Fruit fly (Drosophila melanogaster): ENCODE results near the gene PTPMT1.

Gene PTPMT1

DNA sequence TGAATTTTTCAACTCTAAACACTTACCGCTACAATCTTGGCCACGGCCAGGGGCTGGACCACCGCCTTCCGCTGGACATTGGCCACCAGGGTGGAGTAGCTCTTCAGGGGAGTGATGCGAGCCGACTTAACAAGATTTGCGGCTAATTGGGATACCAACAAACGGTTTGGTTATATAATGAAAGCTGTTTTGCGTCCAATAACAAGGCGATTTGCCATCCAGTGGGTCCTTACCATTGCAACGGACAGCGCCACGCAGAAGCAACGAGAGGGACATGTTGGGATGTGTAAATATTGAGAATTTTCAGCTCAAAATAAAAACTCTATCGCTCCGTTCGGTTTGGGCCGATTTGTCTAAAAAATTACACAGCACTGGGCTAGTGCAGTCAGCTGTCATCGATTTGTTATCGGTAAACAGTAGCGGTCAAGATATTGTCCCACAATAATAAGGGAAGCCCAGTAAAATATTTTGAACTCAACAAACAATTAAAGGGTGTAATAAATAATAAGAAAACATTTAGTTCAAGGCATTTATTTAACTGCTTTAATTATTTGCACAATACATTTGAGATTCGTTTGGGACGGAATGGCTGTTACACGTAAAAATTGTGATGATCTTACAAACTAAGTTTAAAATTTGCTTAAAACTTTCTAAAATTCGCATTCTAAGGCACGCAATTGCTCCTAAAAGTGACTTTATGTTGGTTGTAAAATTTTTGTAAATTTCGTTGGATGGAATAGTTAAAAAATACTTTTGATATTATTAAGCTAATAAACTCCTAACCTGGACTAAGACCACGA, 2.3 kb downstream of the PTPMT1 start, which contains the start of gene SdhD (continued):
- TF ChIP-seq onecut (GFP tag; IDR thresholded peaks at IDR 0.05) (peak; percentile 48; the same call in 1 of the 2 replicates), phol (tag; optimal IDR thresholded peaks at IDR 0.05) (no peak), pum (GFP tag; optimal IDR thresholded peaks at IDR 0.05) (no peak), gcm (GFP tag; optimal IDR thresholded peaks at IDR 0.05) (no peak), Xbp1 (GFP tag; optimal IDR thresholded peaks at IDR 0.05) (peak; percentile 32), HHEX (GFP tag; optimal IDR thresholded peaks at IDR 0.05) (no peak), HLH54F (GFP tag; optimal IDR thresholded peaks at IDR 0.05) (no peak), tio (GFP tag; optimal IDR thresholded peaks at IDR 0.05) (no peak), CG6791 (GFP tag; IDR thresholded peaks at IDR 0.05; ENCODE audit: partially characterized antibody) (0 out of 3 replicates have a peak, but pooled peaks have one; percentile 28), gem (tag; optimal IDR thresholded peaks at IDR 0.05) (no peak), CG18011 (GFP tag; optimal IDR thresholded peaks at IDR 0.05) (no peak), hth (optimal IDR thresholded peaks at IDR 0.05) (no peak), ERR (GFP tag; optimal IDR thresholded peaks at IDR 0.05) (no peak), Awh (GFP tag; IDR thresholded peaks at IDR 0.05) (no peak), NFAT (GFP tag; IDR thresholded peaks at IDR 0.05) (no peak), ken (GFP tag; IDR thresholded peaks at IDR 0.05) (no peak), CG11504 (tag; optimal IDR thresholded peaks at IDR 0.05) (no peak), CG8290 (GFP tag; optimal IDR thresholded peaks at IDR 0.05) (no peak), CG8290 (tag; optimal IDR thresholded peaks at IDR 0.05) (peak in 1 of 2 experiments; percentile 67), chinmo (GFP tag; IDR thresholded peaks at IDR 0.05; ENCODE audit: partially characterized antibody) (no peak), CG11398 (GFP tag; optimal IDR thresholded peaks at IDR 0.05) (no peak), CG10543 (GFP tag; optimal IDR thresholded peaks at IDR 0.05) (no peak), Atf6 (GFP tag; IDR thresholded peaks at IDR 0.05) (peak; percentile 16; the same call in 1 of the 2 replicates), Blimp-1 (GFP tag; optimal IDR thresholded peaks at IDR 0.05) (no peak), Hr3 (GFP tag; optimal IDR thresholded peaks at IDR 0.05) (no peak), gro (GFP tag; optimal IDR thresholded peaks at IDR 0.05) (no peak), CG10979 (tag; optimal IDR thresholded peaks at IDR 0.05) (no peak), Dek (tag; optimal IDR thresholded peaks at IDR 0.05) (no peak), CG4282 (GFP tag; optimal IDR thresholded peaks at IDR 0.05) (no peak), oc (tag; optimal IDR thresholded peaks at IDR 0.05) (no peak), CG5245 (GFP tag; optimal IDR thresholded peaks at IDR 0.05) (no peak), CG2712 (tag; optimal IDR thresholded peaks at IDR 0.05) (peak; percentile 24), Optix (GFP tag; IDR thresholded peaks at IDR 0.05) (no peak), CG7556 (GFP tag; optimal IDR thresholded peaks at IDR 0.05) (peak; percentile 19), CG17612 (GFP tag; IDR thresholded peaks at IDR 0.05) (no peak), Nf-YA (GFP tag; IDR thresholded peaks at IDR 0.05) (no peak), Nf-YC (tag; optimal IDR thresholded peaks at IDR 0.05) (no peak), CG30431 (GFP tag; optimal IDR thresholded peaks at IDR 0.05) (no peak), ash1 (GFP tag; optimal IDR thresholded peaks at IDR 0.05) (no peak), dysf (GFP tag; IDR thresholded peaks at IDR 0.05) (no peak), btn (GFP tag; optimal IDR thresholded peaks at IDR 0.05) (no peak), lbe (GFP tag; optimal IDR thresholded peaks at IDR 0.05) (peak; percentile 38), Lhr (GFP tag; optimal IDR thresholded peaks at IDR 0.05) (no peak), CG4404 (GFP tag; IDR thresholded peaks at IDR 0.05) (no peak), tll (GFP tag; optimal IDR thresholded peaks at IDR 0.05) (no peak), Poxn (GFP tag; IDR thresholded peaks at IDR 0.05) (no peak), E2f2 (GFP tag; IDR thresholded peaks at IDR 0.05) (peak; percentile 30; the same call in 1 of the 2 replicates), Ada2b (GFP tag; IDR thresholded peaks at IDR 0.05) (no peak), CG10321 (GFP tag; IDR thresholded peaks at IDR 0.05) (no peak), NfI (GFP tag; optimal IDR thresholded peaks at IDR 0.05) (no peak)
